Worm (Caenorhabditis elegans) whole organism, L1 larva: ENCODE measurements around the gene oac-11.

Experiments
- C16A3.4 ChIP-seq: fragments of 150-350 bp; optimal IDR thresholded peaks from 2 replicates; lab custom pipeline; 2014; ENCODE audit warnings: missing biosample characterization, missing genetic modification characterization
- F16B12.6 ChIP-seq: fragments of 150-350 bp; optimal IDR thresholded peaks from 2 replicates; lab custom pipeline; 2014; ENCODE audit warnings: missing biosample characterization, missing genetic modification characterization
- Y116A8C.19 ChIP-seq: sonication (generic microtip); optimal IDR thresholded peaks from 2 replicates; lab custom pipeline; 2016; ENCODE audit warnings: missing compliant biosample characterization, missing genetic modification characterization, borderline replicate concordance
- blmp-1 ChIP-seq: fragments of 150-350 bp; optimal IDR thresholded peaks from 2 replicates; lab custom pipeline; 2014; ENCODE audit warnings: missing biosample characterization, missing genetic modification characterization
- ceh-82 ChIP-seq, 3 experiments: fragments of 150-350 bp in 1 of 3; sonication (generic microtip) in 2 of 3; optimal IDR thresholded peaks; 2 replicates each; lab custom pipeline; 2014 to 2017; ENCODE audit warnings: missing biosample characterization in 3 of 3, missing genetic modification characterization in 3 of 3
- dpl-1 ChIP-seq, 3 experiments: fragments of 150-350 bp in 2 of 3; sonication (generic microtip) in 1 of 3; optimal IDR thresholded peaks; 2 replicates each; lab custom pipeline; 2014 to 2017; ENCODE audit warnings: missing biosample characterization in 3 of 3, missing genetic modification characterization in 3 of 3, missing genetic modification reagents in 3 of 3
- dsc-1 ChIP-seq: sonication (generic microtip); optimal IDR thresholded peaks from 2 replicates; lab custom pipeline; 2016; ENCODE audit warnings: mild to moderate bottlenecking, missing genetic modification characterization, missing compliant biosample characterization
- efl-1 ChIP-seq, 4 experiments: fragments of 150-350 bp; optimal IDR thresholded peaks in 3 of 4; peaks in 1 of 4; 1 replicate in 1 of 4; 2 replicates in 3 of 4; lab custom pipeline; 2014; ENCODE audit warnings: missing biosample characterization in 2 of 4, missing genetic modification characterization in 2 of 4, missing genetic modification reagents in 2 of 4
- egl-13 ChIP-seq: sonication (generic microtip); optimal IDR thresholded peaks from 2 replicates; lab custom pipeline; 2016; ENCODE audit warnings: missing genotype, missing genetic modification reagents, missing genetic modification characterization, missing compliant biosample characterization
- elt-2 ChIP-seq: sonication (generic microtip); optimal IDR thresholded peaks from 2 replicates; lab custom pipeline; 2016; ENCODE audit warnings: missing genetic modification characterization, mild to moderate bottlenecking, inconsistent platforms, missing compliant biosample characterization, missing genetic modification reagents
- elt-3 ChIP-seq, 6 experiments: fragments of 150-350 bp in 1 of 6; sonication (generic microtip); optimal IDR thresholded peaks; 2 replicates each; lab custom pipeline; 2017 to 2018; ENCODE audit warnings: missing biosample characterization in 6 of 6, missing genetic modification characterization in 6 of 6, inconsistent platforms in 1 of 6
- fkh-4 ChIP-seq: sonication (generic microtip); optimal IDR thresholded peaks from 2 replicates; lab custom pipeline; 2016; ENCODE audit warnings: missing compliant biosample characterization, missing genetic modification characterization, borderline replicate concordance
- fkh-8 ChIP-seq: sonication (generic microtip); optimal IDR thresholded peaks from 2 replicates; lab custom pipeline; 2016; ENCODE audit warnings: mild to moderate bottlenecking, missing genetic modification characterization, missing compliant biosample characterization
- fos-1 ChIP-seq: fragments of 150-350 bp; optimal IDR thresholded peaks from 2 replicates; lab custom pipeline; 2014; ENCODE audit warnings: missing biosample characterization, missing genetic modification characterization
- grh-1 ChIP-seq: fragments of 200-800 bp; sonication (Bioruptor generic); IDR thresholded peaks from 2 replicates; pipeline ENCODE4 v1.3.6; 2022; ENCODE audit warnings: missing genetic modification reagents, missing genetic modification characterization, missing compliant biosample characterization
- irx-1 ChIP-seq: sonication (generic microtip); optimal IDR thresholded peaks from 2 replicates; lab custom pipeline; 2016; ENCODE audit warnings: missing genetic modification characterization, missing compliant biosample characterization
- isw-1 ChIP-seq: fragments of 200-800 bp; sonication (Bioruptor generic); IDR thresholded peaks from 2 replicates; pipeline ENCODE4 v1.3.6; 2022; ENCODE audit warnings: missing genetic modification characterization, missing compliant biosample characterization
- jun-1 ChIP-seq: fragments of 150-350 bp; optimal IDR thresholded peaks from 2 replicates; lab custom pipeline; 2014; ENCODE audit warnings: missing biosample characterization, missing genetic modification reagents, missing genetic modification characterization
- lin-14 ChIP-seq: fragments of 200-800 bp; sonication (Bioruptor generic); optimal IDR thresholded peaks from 2 replicates; lab custom pipeline; 2018; ENCODE audit warnings: mild to moderate bottlenecking, missing genetic modification characterization, moderate library complexity, missing compliant biosample characterization
- lin-15B ChIP-seq: fragments of 150-350 bp; sonication (generic microtip); optimal IDR thresholded peaks from 3 replicates; lab custom pipeline; 2014; ENCODE audit warnings: missing biosample characterization, missing genetic modification characterization
- lin-35 ChIP-seq, 2 experiments: fragments of 150-350 bp; optimal IDR thresholded peaks; 2 replicates each; lab custom pipeline; 2014; ENCODE audit warnings: missing biosample characterization in 2 of 2, missing genetic modification characterization in 2 of 2, missing genetic modification reagents in 2 of 2
- lir-3 ChIP-seq: sonication (generic microtip); optimal IDR thresholded peaks from 2 replicates; lab custom pipeline; 2016; ENCODE audit warnings: mild to moderate bottlenecking, missing genetic modification characterization, moderate library complexity, missing compliant biosample characterization; ENCODE audit not compliant: poor library complexity
- lsy-2 ChIP-seq, 2 experiments: fragments of 150-350 bp; optimal IDR thresholded peaks; 2 replicates each; lab custom pipeline; 2014; ENCODE audit warnings: missing biosample characterization in 2 of 2, missing genetic modification characterization in 2 of 2
- mdl-1 ChIP-seq, 2 experiments: fragments of 150-350 bp; optimal IDR thresholded peaks; 2 replicates each; lab custom pipeline; 2014 to 2017; ENCODE audit warnings: missing biosample characterization in 2 of 2, missing genetic modification characterization in 2 of 2, inconsistent platforms in 1 of 2
- mef-2 ChIP-seq: fragments of 150-350 bp; optimal IDR thresholded peaks from 2 replicates; lab custom pipeline; 2014; ENCODE audit warnings: missing biosample characterization, missing genetic modification characterization
- mep-1 ChIP-seq: fragments of 150-350 bp; optimal IDR thresholded peaks from 2 replicates; lab custom pipeline; 2014; ENCODE audit warnings: missing biosample characterization, missing genetic modification characterization
- nhr-12 ChIP-seq: sonication (generic microtip); optimal IDR thresholded peaks from 2 replicates; lab custom pipeline; 2017; ENCODE audit warnings: missing biosample characterization, missing genetic modification characterization
- nhr-19 ChIP-seq: fragments of 200-800 bp; sonication (Bioruptor generic); conservative IDR thresholded peaks from 2 replicates; pipeline ENCODE4 v1.3.6; 2022; ENCODE audit warnings: missing genetic modification characterization, missing compliant biosample characterization
- nhr-20 ChIP-seq: sonication (generic microtip); optimal IDR thresholded peaks from 2 replicates; lab custom pipeline; 2016; ENCODE audit warnings: mild to moderate bottlenecking, missing genetic modification characterization, missing compliant biosample characterization
- nhr-47 ChIP-seq: sonication (generic microtip); optimal IDR thresholded peaks from 2 replicates; lab custom pipeline; 2016; ENCODE audit warnings: mild to moderate bottlenecking, missing genetic modification characterization, moderate library complexity, missing compliant biosample characterization
- nhr-71 ChIP-seq: sonication (generic microtip); optimal IDR thresholded peaks from 2 replicates; lab custom pipeline; 2016; ENCODE audit warnings: mild to moderate bottlenecking, missing genetic modification characterization, moderate library complexity, missing compliant biosample characterization
- nhr-85 ChIP-seq: sonication (generic microtip); peaks from one replicate; lab custom pipeline; 2016; ENCODE audit warnings: missing genetic modification characterization, inconsistent platforms, missing compliant biosample characterization
- nhr-90 ChIP-seq: sonication (generic microtip); optimal IDR thresholded peaks from 2 replicates; lab custom pipeline; 2016; ENCODE audit warnings: mild to moderate bottlenecking, missing genetic modification characterization, missing compliant biosample characterization; ENCODE audit not compliant: poor library complexity
- rnt-1 ChIP-seq: sonication (generic microtip); optimal IDR thresholded peaks from 2 replicates; lab custom pipeline; 2016; ENCODE audit warnings: mild to moderate bottlenecking, missing genetic modification characterization, moderate library complexity, missing compliant biosample characterization
- skn-1 ChIP-seq: fragments of 150-350 bp; optimal IDR thresholded peaks from 2 replicates; lab custom pipeline; 2014; ENCODE audit warnings: missing biosample characterization, missing genetic modification characterization
- snpc-4 ChIP-seq: fragments of 150-350 bp; optimal IDR thresholded peaks from 2 replicates; lab custom pipeline; 2014; ENCODE audit warnings: missing biosample characterization, missing genetic modification characterization
- snu-23 ChIP-seq: sonication (generic microtip); optimal IDR thresholded peaks from 2 replicates; lab custom pipeline; 2016; ENCODE audit warnings: missing genetic modification characterization, missing compliant biosample characterization
- sox-4 ChIP-seq: sonication (generic microtip); optimal IDR thresholded peaks from 2 replicates; lab custom pipeline; 2016; ENCODE audit warnings: missing genetic modification characterization, missing compliant biosample characterization
- swsn-7 ChIP-seq: sonication (generic microtip); optimal IDR thresholded peaks from 2 replicates; lab custom pipeline; 2016; ENCODE audit warnings: missing genetic modification characterization, missing compliant biosample characterization
- tbx-2 ChIP-seq: sonication (generic microtip); optimal IDR thresholded peaks from 2 replicates; lab custom pipeline; 2016; ENCODE audit warnings: missing genetic modification characterization, missing compliant biosample characterization
- tlp-1 ChIP-seq: fragments of 150-350 bp; optimal IDR thresholded peaks from 2 replicates; lab custom pipeline; 2014; ENCODE audit warnings: missing biosample characterization, missing genetic modification characterization
- unc-130 ChIP-seq: fragments of 150-350 bp; optimal IDR thresholded peaks from 2 replicates; lab custom pipeline; 2017; ENCODE audit warnings: missing biosample characterization, missing genetic modification characterization, inconsistent platforms
- unc-30 ChIP-seq: sonication (generic microtip); optimal IDR thresholded peaks from 2 replicates; lab custom pipeline; 2017; ENCODE audit warnings: missing biosample characterization, missing genetic modification characterization
- unc-86 ChIP-seq: sonication (generic microtip); optimal IDR thresholded peaks from 2 replicates; lab custom pipeline; 2016; ENCODE audit warnings: missing genetic modification characterization, missing compliant biosample characterization
- xbp-1 ChIP-seq: sonication (generic microtip); optimal IDR thresholded peaks from 2 replicates; lab custom pipeline; 2016; ENCODE audit warnings: missing genetic modification characterization, missing compliant biosample characterization

The oac-11 gene

ce11 chrII:3896920-3897319, 36.2 kb upstream of the oac-11 start:
- TF ChIP-seq jun-1 (peak; percentile 27), unc-30 (tag; lab: Kevin White, UChicago) (no peak), mef-2 (peak; percentile 92), egl-13 (tag; lab: Kevin White, UChicago) (peak; percentile 47), fkh-4 (no peak), tlp-1 (tag; lab: Kevin White, UChicago) (no peak), unc-130 (peak; percentile 13), sox-4 (no peak), dpl-1 (GFP tag; optimal IDR thresholded peaks at IDR 0.05; lab: Kevin White, UChicago) (peak; percentile 24 to 43 (median 31)), fkh-8 (tag; lab: Kevin White, UChicago) (peak; percentile 35), lin-15B (tag; lab: Kevin White, UChicago) (no peak), lir-3 (tag; lab: Kevin White, UChicago) (peak; percentile 58), mep-1 (tag; lab: Kevin White, UChicago) (peak; percentile 57), grh-1 (GFP tag; lab: Robert Waterston, UW) (0 out of 2 replicates have a peak, but pooled peaks have one; percentile 26), nhr-19 (peak; percentile 56), snpc-4 (peak; percentile 33), blmp-1 (tag; lab: Kevin White, UChicago) (peak; percentile 45), dsc-1 (tag; lab: Kevin White, UChicago) (peak; percentile 1), nhr-90 (peak; percentile 12), ceh-82 (tag; optimal IDR thresholded peaks at IDR 0.05; lab: Kevin White, UChicago) (peak in 1 of 3 experiments; percentile 15), fos-1 (tag; lab: Kevin White, UChicago) (peak; percentile 17), Y116A8C.19 (tag; lab: Kevin White, UChicago) (no peak), swsn-7 (tag; lab: Kevin White, UChicago) (peak; percentile 41), lsy-2 (tag; optimal IDR thresholded peaks at IDR 0.05; lab: Kevin White, UChicago) (peak; percentile 37 to 67), elt-2 (tag; lab: Kevin White, UChicago) (peak; percentile 5), efl-1 (optimal IDR thresholded peaks at IDR 0.05; lab: Kevin White, UChicago) (peak; percentile 56 to 62), efl-1 (GFP tag; optimal IDR thresholded peaks at IDR 0.05 in 1 of 2; lab: Kevin White, UChicago) (peak; percentile 32 to 49), xbp-1 (tag; lab: Kevin White, UChicago) (peak; percentile 47), rnt-1 (tag; lab: Kevin White, UChicago) (peak; percentile 54), nhr-71 (tag; lab: Kevin White, UChicago) (peak; percentile 77), tbx-2 (peak; percentile 55), nhr-47 (tag; lab: Kevin White, UChicago) (peak; percentile 52), nhr-12 (no peak), nhr-20 (tag; lab: Kevin White, UChicago) (peak; percentile 66), unc-86 (peak; percentile 23), mdl-1 (tag; optimal IDR thresholded peaks at IDR 0.05; lab: Kevin White, UChicago) (peak in 1 of 2 experiments; percentile 27), lin-35 (GFP tag; optimal IDR thresholded peaks at IDR 0.05; lab: Kevin White, UChicago) (peak; percentile 24 to 56), isw-1 (GFP tag; lab: Robert Waterston, UW) (peak; percentile 19; the same call in 1 of the 2 replicates), snu-23 (GFP tag; lab: Kevin White, UChicago) (peak; percentile 68), F16B12.6 (tag; lab: Kevin White, UChicago) (no peak), lin-14 (GFP tag; lab: Kevin White, UChicago) (peak; percentile 88), elt-3 (tag; optimal IDR thresholded peaks at IDR 0.05; lab: Kevin White, UChicago) (peak in 2 of 6 experiments; percentile 39 to 59), irx-1 (tag; lab: Kevin White, UChicago) (no peak), nhr-85 (tag; lab: Kevin White, UChicago) (peak; percentile 78), C16A3.4 (tag; lab: Kevin White, UChicago) (no peak), skn-1 (tag; lab: Kevin White, UChicago) (peak; percentile 59)
